Worm (Caenorhabditis elegans) whole organism, L1 larva: Measurements from ENCODE around the gene lea-1.
A peak's percentile ranks its signal among the peaks of the same experiment; 100 is the strongest.

Source experiments
- F16B12.6 ChIP-seq: fragments of 150-350 bp; optimal IDR thresholded peaks from 2 replicates; lab custom pipeline; 2014; ENCODE audit warnings: missing biosample characterization, missing genetic modification characterization
- Y116A8C.19 ChIP-seq: sonication (generic microtip); optimal IDR thresholded peaks from 2 replicates; lab custom pipeline; 2016; ENCODE audit warnings: missing compliant biosample characterization, missing genetic modification characterization, borderline replicate concordance
- alr-1 ChIP-seq: fragments of 200-800 bp; sonication (Bioruptor generic); optimal IDR thresholded peaks from 2 replicates; lab custom pipeline; 2018; ENCODE audit warnings: borderline replicate concordance, mild to moderate bottlenecking, missing genetic modification characterization, missing compliant biosample characterization
- aly-2 ChIP-seq: fragments of 150-350 bp; optimal IDR thresholded peaks from 2 replicates; lab custom pipeline; 2014; ENCODE audit warnings: missing biosample characterization, missing genetic modification characterization
- ama-1 ChIP-seq: fragments of 150-350 bp; optimal IDR thresholded peaks from 2 replicates; lab custom pipeline; 2014
- ceh-8 ChIP-seq: fragments of 200-800 bp; sonication (Bioruptor generic); optimal IDR thresholded peaks from 2 replicates; lab custom pipeline; 2018; ENCODE audit warnings: mild to moderate bottlenecking, missing genetic modification characterization, moderate library complexity, missing compliant biosample characterization
- ceh-90 ChIP-seq: sonication (generic microtip); optimal IDR thresholded peaks from 2 replicates; lab custom pipeline; 2016; ENCODE audit warnings: missing genetic modification characterization, missing compliant biosample characterization
- dsc-1 ChIP-seq: sonication (generic microtip); optimal IDR thresholded peaks from 2 replicates; lab custom pipeline; 2016; ENCODE audit warnings: mild to moderate bottlenecking, missing genetic modification characterization, missing compliant biosample characterization
- elt-2 ChIP-seq: sonication (generic microtip); optimal IDR thresholded peaks from 2 replicates; lab custom pipeline; 2016; ENCODE audit warnings: missing genetic modification characterization, mild to moderate bottlenecking, inconsistent platforms, missing compliant biosample characterization, missing genetic modification reagents
- elt-3 ChIP-seq, 6 experiments: fragments of 150-350 bp in 1 of 6; sonication (generic microtip); optimal IDR thresholded peaks; 2 replicates each; lab custom pipeline; 2017 to 2018; ENCODE audit warnings: missing biosample characterization in 6 of 6, missing genetic modification characterization in 6 of 6, inconsistent platforms in 1 of 6
- ets-5 ChIP-seq: fragments of 200-800 bp; sonication (Bioruptor generic); IDR thresholded peaks from 2 replicates; pipeline ENCODE4 v1.3.6; 2022; ENCODE audit warnings: missing genetic modification characterization, missing compliant biosample characterization
- fkh-10 ChIP-seq: sonication (generic microtip); optimal IDR thresholded peaks from 2 replicates; lab custom pipeline; 2017; ENCODE audit warnings: missing biosample characterization, missing genetic modification reagents, missing genetic modification characterization
- fkh-4 ChIP-seq: sonication (generic microtip); optimal IDR thresholded peaks from 2 replicates; lab custom pipeline; 2016; ENCODE audit warnings: missing compliant biosample characterization, missing genetic modification characterization, borderline replicate concordance
- hlh-17 ChIP-seq: fragments of 200-800 bp; sonication (Bioruptor generic); optimal IDR thresholded peaks from 2 replicates; lab custom pipeline; 2018; ENCODE audit warnings: missing genetic modification characterization, mild to moderate bottlenecking, missing compliant biosample characterization, moderate library complexity, borderline replicate concordance
- hpl-2 ChIP-seq: fragments of 150-350 bp; optimal IDR thresholded peaks from 2 replicates; lab custom pipeline; 2014; ENCODE audit warnings: missing biosample characterization, missing genetic modification reagents, missing genetic modification characterization
- irx-1 ChIP-seq: sonication (generic microtip); optimal IDR thresholded peaks from 2 replicates; lab custom pipeline; 2016; ENCODE audit warnings: missing genetic modification characterization, missing compliant biosample characterization
- jun-1 ChIP-seq: fragments of 150-350 bp; optimal IDR thresholded peaks from 2 replicates; lab custom pipeline; 2014; ENCODE audit warnings: missing biosample characterization, missing genetic modification reagents, missing genetic modification characterization
- lin-14 ChIP-seq: fragments of 200-800 bp; sonication (Bioruptor generic); optimal IDR thresholded peaks from 2 replicates; lab custom pipeline; 2018; ENCODE audit warnings: mild to moderate bottlenecking, missing genetic modification characterization, moderate library complexity, missing compliant biosample characterization
- lin-15B ChIP-seq: fragments of 150-350 bp; sonication (generic microtip); optimal IDR thresholded peaks from 3 replicates; lab custom pipeline; 2014; ENCODE audit warnings: missing biosample characterization, missing genetic modification characterization
- mef-2 ChIP-seq: fragments of 150-350 bp; optimal IDR thresholded peaks from 2 replicates; lab custom pipeline; 2014; ENCODE audit warnings: missing biosample characterization, missing genetic modification characterization
- nhr-71 ChIP-seq: sonication (generic microtip); optimal IDR thresholded peaks from 2 replicates; lab custom pipeline; 2016; ENCODE audit warnings: mild to moderate bottlenecking, missing genetic modification characterization, moderate library complexity, missing compliant biosample characterization
- nhr-76 ChIP-seq: sonication (generic microtip); optimal IDR thresholded peaks from 2 replicates; lab custom pipeline; 2017; ENCODE audit warnings: missing biosample characterization, missing genetic modification characterization
- nhr-77 ChIP-seq: fragments of 150-350 bp; optimal IDR thresholded peaks from 2 replicates; lab custom pipeline; 2014; ENCODE audit warnings: missing biosample characterization, missing genetic modification characterization
- nhr-84 ChIP-seq: sonication (generic microtip); optimal IDR thresholded peaks from 2 replicates; lab custom pipeline; 2017; ENCODE audit warnings: missing biosample characterization, missing genetic modification characterization
- pax-3 ChIP-seq: fragments of 200-800 bp; sonication (Bioruptor generic); optimal IDR thresholded peaks from 2 replicates; lab custom pipeline; 2018; ENCODE audit warnings: mild to moderate bottlenecking, missing genetic modification characterization, moderate library complexity, missing compliant biosample characterization
- rnt-1 ChIP-seq: sonication (generic microtip); optimal IDR thresholded peaks from 2 replicates; lab custom pipeline; 2016; ENCODE audit warnings: mild to moderate bottlenecking, missing genetic modification characterization, moderate library complexity, missing compliant biosample characterization
- skn-1 ChIP-seq: fragments of 150-350 bp; optimal IDR thresholded peaks from 2 replicates; lab custom pipeline; 2014; ENCODE audit warnings: missing biosample characterization, missing genetic modification characterization
- sox-4 ChIP-seq: sonication (generic microtip); optimal IDR thresholded peaks from 2 replicates; lab custom pipeline; 2016; ENCODE audit warnings: missing genetic modification characterization, missing compliant biosample characterization
- unc-130 ChIP-seq: fragments of 150-350 bp; optimal IDR thresholded peaks from 2 replicates; lab custom pipeline; 2017; ENCODE audit warnings: missing biosample characterization, missing genetic modification characterization, inconsistent platforms
- zag-1 ChIP-seq: fragments of 150-350 bp; optimal IDR thresholded peaks from 2 replicates; lab custom pipeline; 2014; ENCODE audit warnings: missing biosample characterization, missing genetic modification characterization
- zip-4 ChIP-seq: fragments of 200-800 bp; sonication (Bioruptor generic); optimal IDR thresholded peaks from 2 replicates; lab custom pipeline; 2018; ENCODE audit warnings: mild to moderate bottlenecking, missing genetic modification characterization, moderate library complexity, missing compliant biosample characterization

The lea-1 gene

ce11 chrV:10060039-10060438 lies 48.3 kb downstream of the lea-1 start (continued):
- peak; percentile 57 for TF ChIP-seq rnt-1
- no peak for TF ChIP-seq pax-3 (tag; lab: Kevin White, UChicago)
- TF ChIP-seq, all 84 proteins: peak for 7

DNA sequence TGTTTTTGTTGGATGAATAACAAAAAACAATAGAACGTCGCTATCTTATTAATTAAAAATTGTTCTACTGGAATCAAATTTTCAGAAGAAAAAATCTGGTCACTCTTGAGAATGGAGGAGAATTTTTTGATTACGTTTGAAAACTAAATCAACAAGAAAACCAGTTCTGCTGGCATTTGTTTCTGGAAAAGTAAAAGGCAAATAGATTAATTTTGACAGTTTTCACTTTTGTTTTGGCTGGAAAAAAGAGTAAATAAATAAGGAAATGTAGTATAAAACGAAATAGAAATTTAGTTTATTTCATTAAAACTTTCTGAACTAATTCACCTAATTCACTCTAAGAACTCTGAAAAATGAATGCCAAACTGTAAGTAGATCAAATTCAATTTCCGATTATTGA lies 52.5 kb downstream of the lea-1 start, which contains the start of gene fipr-13:
Gene fipr-13 (plus strand): TSS at position 301 of the 400 bp plus-strand sequence.
- TF ChIP-seq sox-4: no peak
- TF ChIP-seq F16B12.6 (tag; lab: Kevin White, UChicago): no peak
- no peak for TF ChIP-seq fkh-10
- no peak for TF ChIP-seq elt-2 (tag; lab: Kevin White, UChicago)
- TF ChIP-seq skn-1 (tag; lab: Kevin White, UChicago): no peak
- no peak for TF ChIP-seq jun-1 (tag; lab: Kevin White, UChicago)
- TF ChIP-seq mef-2 (tag; lab: Kevin White, UChicago): no peak
- no peak for TF ChIP-seq lin-15B (tag; lab: Kevin White, UChicago)
- TF ChIP-seq, all 84 proteins: peak for 0

- no peak for TF ChIP-seq lin-14
- TF ChIP-seq fkh-4 (tag; lab: Kevin White, UChicago): peak; percentile 84
- TF ChIP-seq dsc-1 (tag; lab: Kevin White, UChicago): peak; percentile 93
These were observed 54.0 kb downstream of the lea-1 start for ce11 chrV:10065679-10066078.

ce11 chrV:10066769-10067168 lies 55.0 kb downstream of the lea-1 start, which contains the start of gene npr-39:
npr-39 (plus strand) TSS chrV:10067069.
- no peak for TF ChIP-seq hpl-2 (GFP tag; lab: Kevin White, UChicago)
- TF ChIP-seq mef-2 (tag; lab: Kevin White, UChicago): no peak
- no peak for TF ChIP-seq hlh-17 (GFP tag; lab: Kevin White, UChicago)
- TF ChIP-seq ama-1 (lab: Kevin White, UChicago): no peak
- no peak for TF ChIP-seq alr-1
- TF ChIP-seq nhr-71 (tag; lab: Kevin White, UChicago): no peak
- TF ChIP-seq ceh-90 (tag; lab: Kevin White, UChicago): no peak

- no peak for TF ChIP-seq nhr-76 (tag; lab: Kevin White, UChicago)
- TF ChIP-seq nhr-77 (tag; lab: Kevin White, UChicago): no peak
- no peak for TF ChIP-seq Y116A8C.19
- no peak for TF ChIP-seq ceh-8 (GFP tag; lab: Kevin White, UChicago)
- TF ChIP-seq nhr-84 (tag; lab: Kevin White, UChicago): no peak
- TF ChIP-seq elt-3 (tag; optimal IDR thresholded peaks at IDR 0.05; lab: Kevin White, UChicago): no peak
These were observed 58.8 kb downstream of the lea-1 start, which contains the start of gene nhr-192 for ce11 chrV:10070541-10070940. nhr-192 (minus strand) TSS chrV:10070641.

- TF ChIP-seq ama-1 (lab: Kevin White, UChicago) (no peak), fkh-4 (tag; lab: Kevin White, UChicago) (no peak)
These were observed 61.0 kb downstream of the lea-1 start for ce11 chrV:10072721-10073120.

ce11 chrV:10073793-10074192 lies 62.1 kb downstream of the lea-1 start, which contains the start of gene F57A8.6:
F57A8.6 (minus strand) TSS chrV:10073893.
- TF ChIP-seq lin-15B (tag; lab: Kevin White, UChicago) (no peak), aly-2 (tag; lab: Kevin White, UChicago) (no peak)

- no peak for TF ChIP-seq hpl-2 (GFP tag; lab: Kevin White, UChicago)
- TF ChIP-seq nhr-71 (tag; lab: Kevin White, UChicago): no peak
- no peak for TF ChIP-seq zip-4 (GFP tag; lab: Kevin White, UChicago)
- TF ChIP-seq ets-5 (GFP tag; lab: Robert Waterston, UW): no peak
- no peak for TF ChIP-seq unc-130 (tag; lab: Kevin White, UChicago)
- TF ChIP-seq irx-1: no peak
- TF ChIP-seq zag-1 (tag; lab: Kevin White, UChicago): no peak
These were observed 63.7 kb downstream of the lea-1 start, which contains the start of gene F57A8.7 for ce11 chrV:10075441-10075840. F57A8.7 (plus strand) TSS chrV:10075741.
